Worm (Caenorhabditis elegans) whole organism, L4/young adult: Measurements from ENCODE around the gene C32D5.12.

Source experiments
- dao-5 ChIP-seq: sonication (generic microtip); optimal IDR thresholded peaks from 2 replicates; lab custom pipeline; 2016; ENCODE audit warnings: missing genotype, missing genetic modification characterization, moderate library complexity, missing compliant biosample characterization
- him-1 ChIP-seq: sonication (generic microtip); optimal IDR thresholded peaks from 2 replicates; lab custom pipeline; 2016; ENCODE audit warnings: missing genotype, missing genetic modification reagents, missing genetic modification characterization, missing compliant biosample characterization

- TF ChIP-seq dao-5 = no peak
- TF ChIP-seq him-1 (tag; lab: Kevin White, UChicago) = no peak
Measured at ce11 chrII:6341076-6341475, 17.7 kb downstream of the C32D5.12 start.
